Worm (Caenorhabditis elegans) whole organism, late embryonic: ENCODE data around the gene C54F6.3.

Source experiments
- C08G9.2 ChIP-seq: sonication (generic microtip); optimal IDR thresholded peaks from 2 replicates; lab custom pipeline; 2016; ENCODE audit warnings: mild to moderate bottlenecking, missing genetic modification characterization, moderate library complexity, missing compliant biosample characterization
- T23F11.4 ChIP-seq: fragments of 200-800 bp; sonication (Bioruptor generic); optimal IDR thresholded peaks from 2 replicates; lab custom pipeline; 2018; ENCODE audit warnings: mild to moderate bottlenecking, missing genetic modification characterization, missing compliant biosample characterization
- ama-1 ChIP-seq: fragments of 150-350 bp; optimal IDR thresholded peaks from 2 replicates; lab custom pipeline; 2014
- ceh-18 ChIP-seq: sonication (generic microtip); optimal IDR thresholded peaks from 2 replicates; lab custom pipeline; 2016; ENCODE audit warnings: missing genetic modification characterization, missing compliant biosample characterization
- ceh-19 ChIP-seq: fragments of 200-800 bp; sonication (Bioruptor generic); optimal IDR thresholded peaks from 2 replicates; lab custom pipeline; 2018; ENCODE audit warnings: mild to moderate bottlenecking, missing genetic modification characterization, missing compliant biosample characterization
- ceh-9 ChIP-seq: sonication (generic microtip); optimal IDR thresholded peaks from 2 replicates; lab custom pipeline; 2016; ENCODE audit warnings: mild to moderate bottlenecking, missing genetic modification characterization, inconsistent platforms, missing compliant biosample characterization
- ets-4 ChIP-seq: sonication (generic microtip); optimal IDR thresholded peaks from 2 replicates; lab custom pipeline; 2016; ENCODE audit warnings: missing genetic modification characterization, missing compliant biosample characterization
- fkh-10 ChIP-seq: fragments of 150-350 bp; optimal IDR thresholded peaks from 2 replicates; lab custom pipeline; 2014; ENCODE audit warnings: missing biosample characterization, missing genetic modification reagents, missing genetic modification characterization
- mec-3 ChIP-seq: sonication (generic microtip); optimal IDR thresholded peaks from 2 replicates; lab custom pipeline; 2016; ENCODE audit warnings: borderline replicate concordance, missing genetic modification characterization, missing compliant biosample characterization
- nhr-11 ChIP-seq: fragments of 150-350 bp; optimal IDR thresholded peaks from 2 replicates; lab custom pipeline; 2014; ENCODE audit warnings: missing biosample characterization, missing genetic modification characterization
- ref-2 ChIP-seq: sonication (generic microtip); optimal IDR thresholded peaks from 2 replicates; lab custom pipeline; 2016; ENCODE audit warnings: missing genetic modification characterization, missing compliant biosample characterization
- ztf-16 ChIP-seq: sonication (generic microtip); optimal IDR thresholded peaks from 2 replicates; lab custom pipeline; 2017; ENCODE audit warnings: missing genetic modification characterization, missing compliant biosample characterization

DNA sequence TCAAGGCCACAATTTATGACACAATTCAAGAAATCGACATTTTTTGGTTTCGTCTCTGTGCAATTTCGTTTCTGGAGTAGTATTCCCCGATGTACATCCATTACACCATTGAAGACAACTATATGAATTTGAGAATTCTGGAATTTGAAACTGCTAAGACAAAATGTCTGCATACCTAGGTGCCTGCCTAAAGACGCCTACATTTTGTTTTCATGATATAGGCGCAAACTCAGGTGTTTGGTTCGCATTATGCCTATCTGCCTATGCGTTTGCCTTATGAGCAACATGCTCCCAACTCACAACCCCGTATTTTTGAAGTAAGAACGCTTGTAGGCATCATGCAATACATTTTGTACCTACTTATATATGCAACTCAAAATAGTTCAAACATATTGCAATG lies 37.9 kb downstream of the C54F6.3 start, which contains the start of gene F19F10.14:
- TF ChIP-seq C08G9.2 (tag; lab: Kevin White, UChicago), result no peak
- TF ChIP-seq ceh-18, result no peak
- TF ChIP-seq nhr-11 (tag; lab: Kevin White, UChicago), result no peak
- no peak for TF ChIP-seq ama-1 (lab: Kevin White, UChicago)
- TF ChIP-seq T23F11.4 (GFP tag; lab: Kevin White, UChicago), result no peak
- TF ChIP-seq fkh-10 (GFP tag; lab: Kevin White, UChicago), result no peak
- no peak for TF ChIP-seq mec-3 (tag; lab: Kevin White, UChicago)
- no peak for TF ChIP-seq ceh-19 (GFP tag; lab: Kevin White, UChicago)
- TF ChIP-seq ref-2, result no peak
- no peak for TF ChIP-seq ceh-9 (tag; lab: Kevin White, UChicago)
- TF ChIP-seq ztf-16 (tag; lab: Kevin White, UChicago), result no peak
- TF ChIP-seq ets-4 (tag; lab: Kevin White, UChicago), result no peak
